Worm (Caenorhabditis elegans) whole organism, midembryonic: ENCODE measurements around the gene plrg-1.

Experiments used
- T22C8.4 ChIP-seq: fragments of 200-800 bp; sonication (Bioruptor generic); IDR thresholded peaks from 2 replicates; pipeline ENCODE4 v1.3.6; 2022; ENCODE audit warnings: missing genetic modification characterization, missing compliant biosample characterization
- cog-1 ChIP-seq: sonication (generic microtip); optimal IDR thresholded peaks from 2 replicates; lab custom pipeline; 2016; ENCODE audit warnings: missing genetic modification characterization, missing compliant biosample characterization
- flt-1 ChIP-seq: fragments of 200-800 bp; sonication (Bioruptor generic); IDR thresholded peaks from 2 replicates; pipeline ENCODE4 v1.3.6; 2022; ENCODE audit warnings: missing genetic modification characterization, missing compliant biosample characterization
- klf-2 ChIP-seq: fragments of 200-800 bp; sonication (Bioruptor generic); conservative IDR thresholded peaks from 2 replicates; pipeline ENCODE4 v1.3.6; 2022; ENCODE audit warnings: missing genetic modification reagents, missing genetic modification characterization, missing compliant biosample characterization
- med-1 ChIP-seq: sonication (generic microtip); optimal IDR thresholded peaks from 2 replicates; lab custom pipeline; 2017; ENCODE audit warnings: missing genetic modification characterization, mild to moderate bottlenecking, missing compliant biosample characterization, antibody characterized with exemption, missing genetic modification reagents; ENCODE audit not compliant: insufficient read depth
- ref-1 ChIP-seq: fragments of 200-800 bp; sonication (Bioruptor generic); conservative IDR thresholded peaks from 2 replicates; pipeline ENCODE4 v1.3.6; 2022; ENCODE audit warnings: missing genetic modification reagents, missing genetic modification characterization, missing compliant biosample characterization
- tab-1 ChIP-seq: fragments of 200-800 bp; sonication (Bioruptor generic); IDR thresholded peaks from 2 replicates; pipeline ENCODE4 v1.3.6; 2022; ENCODE audit warnings: missing genetic modification characterization, missing compliant biosample characterization
- ztf-23 ChIP-seq: fragments of 200-800 bp; sonication (Bioruptor generic); IDR thresholded peaks from 2 replicates; pipeline ENCODE4 v1.3.6; 2022; ENCODE audit warnings: missing genetic modification reagents, missing genetic modification characterization, missing compliant biosample characterization
- ztf-29 ChIP-seq: fragments of 200-800 bp; sonication (Bioruptor generic); IDR thresholded peaks from 2 replicates; pipeline ENCODE4 v1.3.6; 2022; ENCODE audit warnings: missing genetic modification reagents, missing genetic modification characterization, missing compliant biosample characterization

The plrg-1 gene

ce11 chrV:10798090-10798489, 9.6 kb downstream of the plrg-1 start, which contains the start of gene srh-184:
TSS of gene srh-184 (minus strand) at chrV:10798190.
- TF ChIP-seq med-1 (GFP tag; lab: Kevin White, UChicago): no peak
- no peak for TF ChIP-seq ztf-23
- no peak for TF ChIP-seq T22C8.4 (GFP tag; lab: Robert Waterston, UW)
- no peak for TF ChIP-seq ztf-29
- TF ChIP-seq tab-1 (GFP tag; lab: Robert Waterston, UW): no peak
- no peak for TF ChIP-seq ref-1 (GFP tag; lab: Robert Waterston, UW)
- no peak for TF ChIP-seq cog-1 (tag; lab: Kevin White, UChicago)
- no peak for TF ChIP-seq klf-2 (GFP tag; lab: Robert Waterston, UW)
- TF ChIP-seq flt-1 (GFP tag; lab: Robert Waterston, UW): no peak

ce11 chrV:10795494-10795893, 12.2 kb downstream of the plrg-1 start, which contains the start of gene D1054.19:
TSS of gene D1054.19 (plus strand) at chrV:10795794.
- no peak for TF ChIP-seq ztf-29
- TF ChIP-seq T22C8.4 (GFP tag; lab: Robert Waterston, UW): no peak
- no peak for TF ChIP-seq ztf-23
- no peak for TF ChIP-seq med-1 (GFP tag; lab: Kevin White, UChicago)
- no peak for TF ChIP-seq flt-1 (GFP tag; lab: Robert Waterston, UW)
- no peak for TF ChIP-seq cog-1 (tag; lab: Kevin White, UChicago)
- TF ChIP-seq tab-1 (GFP tag; lab: Robert Waterston, UW): no peak
- no peak for TF ChIP-seq ref-1 (GFP tag; lab: Robert Waterston, UW)

- TF ChIP-seq T22C8.4 (GFP tag; lab: Robert Waterston, UW) (no peak), ref-1 (GFP tag; lab: Robert Waterston, UW) (no peak), med-1 (GFP tag; lab: Kevin White, UChicago) (no peak), ztf-23 (no peak), flt-1 (GFP tag; lab: Robert Waterston, UW) (no peak), cog-1 (tag; lab: Kevin White, UChicago) (no peak), klf-2 (GFP tag; lab: Robert Waterston, UW) (no peak), ztf-29 (no peak), tab-1 (GFP tag; lab: Robert Waterston, UW) (no peak)
Observed at ce11 chrV:10794463-10794862, 13.2 kb downstream of the plrg-1 start.

ce11 chrV:10793498-10793897, 14.2 kb downstream of the plrg-1 start, which contains the start of gene ule-3:
TSS of gene ule-3 (plus strand) at chrV:10793798.
- TF ChIP-seq ztf-29: no peak
- TF ChIP-seq flt-1 (GFP tag; lab: Robert Waterston, UW): no peak
- no peak for TF ChIP-seq klf-2 (GFP tag; lab: Robert Waterston, UW)
- no peak for TF ChIP-seq ztf-23
- no peak for TF ChIP-seq T22C8.4 (GFP tag; lab: Robert Waterston, UW)
- TF ChIP-seq med-1 (GFP tag; lab: Kevin White, UChicago): no peak
- no peak for TF ChIP-seq ref-1 (GFP tag; lab: Robert Waterston, UW)
- TF ChIP-seq tab-1 (GFP tag; lab: Robert Waterston, UW): no peak
- no peak for TF ChIP-seq cog-1 (tag; lab: Kevin White, UChicago)

ce11 chrV:10792775-10793174, 14.9 kb downstream of the plrg-1 start, which contains the start of gene D1054.10:
TSS of gene D1054.10 (minus strand) at chrV:10792875.
- no peak for TF ChIP-seq med-1 (GFP tag; lab: Kevin White, UChicago)

- TF ChIP-seq ztf-23 (no peak), cog-1 (tag; lab: Kevin White, UChicago) (no peak), flt-1 (GFP tag; lab: Robert Waterston, UW) (no peak), klf-2 (GFP tag; lab: Robert Waterston, UW) (no peak), med-1 (GFP tag; lab: Kevin White, UChicago) (no peak), ref-1 (GFP tag; lab: Robert Waterston, UW) (no peak), ztf-29 (no peak), T22C8.4 (GFP tag; lab: Robert Waterston, UW) (no peak), tab-1 (GFP tag; lab: Robert Waterston, UW) (no peak)
Observed at ce11 chrV:10790921-10791320, 16.8 kb downstream of the plrg-1 start, which contains the start of gene D1054.9. TSS of gene D1054.9 (minus strand) at chrV:10791057.

- TF ChIP-seq ztf-23 (no peak), ztf-29 (no peak), tab-1 (GFP tag; lab: Robert Waterston, UW) (no peak), flt-1 (GFP tag; lab: Robert Waterston, UW) (no peak)
Observed at ce11 chrV:10784011-10784410, 23.7 kb downstream of the plrg-1 start, which contains the start of gene D1054.8. TSS of gene D1054.8 (plus strand) at chrV:10784311.

ce11 chrV:10776528-10777055, 31.1 kb downstream of the plrg-1 start, which contains the start of gene D1054.5:
TSS of gene D1054.5 (minus strand) at chrV:10776578.
- no peak for TF ChIP-seq ztf-29
- no peak for TF ChIP-seq T22C8.4 (GFP tag; lab: Robert Waterston, UW)

- TF ChIP-seq T22C8.4 (GFP tag; lab: Robert Waterston, UW) (no peak), ztf-23 (no peak), ref-1 (GFP tag; lab: Robert Waterston, UW) (no peak), cog-1 (tag; lab: Kevin White, UChicago) (no peak)
Observed at ce11 chrV:10773216-10773615, 34.5 kb downstream of the plrg-1 start.

- TF ChIP-seq med-1 (GFP tag; lab: Kevin White, UChicago): no peak
- no peak for TF ChIP-seq klf-2 (GFP tag; lab: Robert Waterston, UW)
- no peak for TF ChIP-seq flt-1 (GFP tag; lab: Robert Waterston, UW)
Observed at ce11 chrV:10771390-10771789, 36.3 kb downstream of the plrg-1 start, which contains the start of gene D1054.3. TSS of gene D1054.3 (plus strand) at chrV:10771451.
